Fruit fly (Drosophila melanogaster): ENCODE results near the gene Ranbp21.
A peak's percentile ranks its signal among the peaks of the same experiment; 100 is the strongest.

Gene Ranbp21

DNA sequence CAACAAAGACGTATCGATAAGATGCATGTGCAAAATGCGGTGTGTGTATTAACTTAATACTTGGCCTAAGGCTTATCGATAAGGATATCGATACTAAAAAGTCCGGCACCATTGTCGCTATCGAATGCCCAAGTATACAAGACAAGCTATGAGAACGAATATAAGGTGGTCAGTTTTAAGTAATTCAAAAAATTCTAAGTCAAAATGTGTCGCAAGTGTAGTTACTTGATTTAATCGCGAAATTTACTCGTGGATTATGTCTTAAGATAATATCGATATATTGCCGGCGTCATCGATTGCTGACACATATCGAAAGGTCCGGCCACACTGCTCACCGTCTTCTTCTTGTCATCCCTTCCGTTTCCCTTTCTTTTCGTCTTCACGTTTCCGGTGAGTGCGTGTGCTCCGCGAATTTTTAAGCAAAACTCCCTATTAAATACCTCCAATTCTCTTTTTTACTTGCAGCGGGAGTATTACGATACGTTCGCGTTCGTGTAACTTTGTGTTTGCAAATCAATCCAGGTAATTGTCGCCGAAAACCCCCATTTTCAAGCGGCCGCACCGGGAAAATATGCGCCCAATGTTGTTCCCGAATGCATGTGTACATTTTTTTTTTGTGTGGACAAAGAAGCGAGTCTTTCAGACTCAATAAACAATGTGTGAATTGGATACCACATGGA, 54.2 kb downstream of the Ranbp21 start, which contains the start of gene RpS10b (continued):
- TF ChIP-seq CG11085 (GFP tag; IDR thresholded peaks at IDR 0.05) (peak; percentile 78), bab2 (GFP tag; optimal IDR thresholded peaks at IDR 0.05) (peak; percentile 68), dimm (GFP tag; IDR thresholded peaks at IDR 0.05) (peak; percentile 46; the same call in 1 of the 2 replicates), maf-S (GFP tag; optimal IDR thresholded peaks at IDR 0.05) (peak; percentile 74), CHES-1-like (GFP tag; optimal IDR thresholded peaks at IDR 0.05) (peak; percentile 94), CG9609 (GFP tag; optimal IDR thresholded peaks at IDR 0.05) (peak; percentile 90), ind (GFP tag; optimal IDR thresholded peaks at IDR 0.05) (peak; percentile 72), Fer1 (GFP tag; optimal IDR thresholded peaks at IDR 0.05) (peak; percentile 93), CG2120 (GFP tag; optimal IDR thresholded peaks at IDR 0.05) (peak; percentile 65), CG9932 (GFP tag; IDR thresholded peaks at IDR 0.05) (peak; percentile 55), CG10959 (GFP tag; IDR thresholded peaks at IDR 0.05) (peak; percentile 64), fd64A (GFP tag; optimal IDR thresholded peaks at IDR 0.05) (peak; percentile 95), CG1647 (GFP tag; optimal IDR thresholded peaks at IDR 0.05) (peak; percentile 48), scrt (GFP tag; optimal IDR thresholded peaks at IDR 0.05) (peak; percentile 88), Asciz (GFP tag; optimal IDR thresholded peaks at IDR 0.05) (peak; percentile 94), nerfin-1 (tag; optimal IDR thresholded peaks at IDR 0.05) (peak; percentile 88), pfk (GFP tag; optimal IDR thresholded peaks at IDR 0.05) (peak; percentile 81), Kr (GFP tag; optimal IDR thresholded peaks at IDR 0.05) (peak; percentile 88), vfl (GFP tag; optimal IDR thresholded peaks at IDR 0.05) (no peak), bigmax (GFP tag; optimal IDR thresholded peaks at IDR 0.05) (peak; percentile 83), kni (GFP tag; optimal IDR thresholded peaks at IDR 0.05) (peak; percentile 96), chinmo (GFP tag; IDR thresholded peaks at IDR 0.05; ENCODE audit: partially characterized antibody) (peak; percentile 92; the same call in 3 of the 4 replicates), CG15073 (GFP tag; optimal IDR thresholded peaks at IDR 0.05) (no peak), CG31224 (GFP tag; IDR thresholded peaks at IDR 0.05) (peak; percentile 59), sob (GFP tag; IDR thresholded peaks at IDR 0.05) (peak; percentile 76), YL-1 (GFP tag; optimal IDR thresholded peaks at IDR 0.05) (peak; percentile 99), NK7.1 (GFP tag; optimal IDR thresholded peaks at IDR 0.05) (peak; percentile 94), CG12769 (tag; optimal IDR thresholded peaks at IDR 0.05) (peak; percentile 78), CG12155 (GFP tag; optimal IDR thresholded peaks at IDR 0.05) (peak; percentile 62), wor (GFP tag; IDR thresholded peaks at IDR 0.05) (peak; percentile 50), CG3163 (GFP tag; optimal IDR thresholded peaks at IDR 0.05) (peak; percentile 76), nerfin-2 (GFP tag; IDR thresholded peaks at IDR 0.05; ENCODE audit: partially characterized antibody) (peak; percentile 86), CG13775 (GFP tag; optimal IDR thresholded peaks at IDR 0.05) (peak; percentile 97), CG7745 (tag; optimal IDR thresholded peaks at IDR 0.05) (peak; percentile 44), ssp (GFP tag; IDR thresholded peaks at IDR 0.05) (peak; percentile 64), CG11696 (GFP tag; IDR thresholded peaks at IDR 0.05) (peak; percentile 62; the same call in 1 of the 2 replicates), CG18619 (GFP tag; optimal IDR thresholded peaks at IDR 0.05) (peak; percentile 95), pb (GFP tag; optimal IDR thresholded peaks at IDR 0.05) (peak; percentile 93), CG5245 (GFP tag; optimal IDR thresholded peaks at IDR 0.05) (peak; percentile 67), Max (GFP tag; optimal IDR thresholded peaks at IDR 0.05) (peak; percentile 87), stc (GFP tag; IDR thresholded peaks at IDR 0.05) (peak; percentile 72; the same call in 1 of the 2 replicates), sim (GFP tag; IDR thresholded peaks at IDR 0.05) (peak; percentile 80), CG14014 (GFP tag; IDR thresholded peaks at IDR 0.05) (peak; percentile 66; the same call in 1 of the 2 replicates), ac (GFP tag; optimal IDR thresholded peaks at IDR 0.05) (peak; percentile 93), CG34376 (GFP tag; optimal IDR thresholded peaks at IDR 0.05) (peak; percentile 99), CG12071 (GFP tag; optimal IDR thresholded peaks at IDR 0.05) (peak; percentile 94), onecut (GFP tag; IDR thresholded peaks at IDR 0.05) (peak; percentile 92), cas (GFP tag; IDR thresholded peaks at IDR 0.05) (no peak), pan (optimal IDR thresholded peaks at IDR 0.05) (no peak), pan (GFP tag; optimal IDR thresholded peaks at IDR 0.05 in 1 of 2, IDR thresholded peaks at IDR 0.05 in 1 of 2) (peak in 1 of 2 experiments; percentile 87)

All from whole organism, embryonic.